Worm (Caenorhabditis elegans): Measurements from ENCODE around the gene Y9C2UA.1.

Gene Y9C2UA.1

ce11 chrII:9137803-9138202, 1.6 kb upstream of the Y9C2UA.1 start, which contains the start of gene C16D2.3:
C16D2.3 (plus strand) TSS chrII:9138103.
- TF ChIP-seq egl-18 (GFP tag; IDR thresholded peaks at IDR 0.05) = no peak
- TF ChIP-seq pha-4 (tag; optimal IDR thresholded peaks at IDR 0.05) = no peak
- TF ChIP-seq K11D2.4 (GFP tag; IDR thresholded peaks at IDR 0.05) = no peak
- TF ChIP-seq C06A6.2 (GFP tag; conservative IDR thresholded peaks at IDR 0.05) = no peak
- no peak for TF ChIP-seq F23B12.7 (tag; optimal IDR thresholded peaks at IDR 0.05; ENCODE audit: insufficient read depth)
- TF ChIP-seq chd-7 (tag; optimal IDR thresholded peaks at IDR 0.05) = no peak
- no peak for TF ChIP-seq madf-10 (tag; optimal IDR thresholded peaks at IDR 0.05)
- no peak for TF ChIP-seq let-607 (tag; optimal IDR thresholded peaks at IDR 0.05)
- no peak for TF ChIP-seq athp-1 (tag; optimal IDR thresholded peaks at IDR 0.05)
- TF ChIP-seq B0035.1 (tag; optimal IDR thresholded peaks at IDR 0.05) = no peak
- TF ChIP-seq ceh-27 (GFP tag; optimal IDR thresholded peaks at IDR 0.05) = no peak
- no peak for TF ChIP-seq F55B11.4 (tag; optimal IDR thresholded peaks at IDR 0.05; ENCODE audit: borderline replicate concordance, insufficient read depth)
- TF ChIP-seq F39B2.1 (GFP tag; IDR thresholded peaks at IDR 0.05) = no peak
- TF ChIP-seq rpc-1 (optimal IDR thresholded peaks at IDR 0.05) = no peak
- no peak for TF ChIP-seq rpc-1 (tag; optimal IDR thresholded peaks at IDR 0.05)
- no peak for TF ChIP-seq F52B5.7 (tag; optimal IDR thresholded peaks at IDR 0.05)

ce11 chrII:9141110-9141509, 1.7 kb downstream of the Y9C2UA.1 start:
- TF ChIP-seq akir-1 (GFP tag; optimal IDR thresholded peaks at IDR 0.05) = no peak
- no peak for TF ChIP-seq lag-1 (GFP tag; IDR thresholded peaks at IDR 0.05)
- TF ChIP-seq dpl-1 (GFP tag; optimal IDR thresholded peaks at IDR 0.05) = no peak
- no peak for TF ChIP-seq ztf-3 (GFP tag; optimal IDR thresholded peaks at IDR 0.05)
- TF ChIP-seq B0336.3 (GFP tag; IDR thresholded peaks at IDR 0.05) = no peak
- no peak for TF ChIP-seq ztf-28 (GFP tag; IDR thresholded peaks at IDR 0.05)
- TF ChIP-seq hmg-20 (GFP tag; IDR thresholded peaks at IDR 0.05) = no peak
- TF ChIP-seq ceh-27 (GFP tag; optimal IDR thresholded peaks at IDR 0.05) = no peak
- TF ChIP-seq F57A8.1 (GFP tag; optimal IDR thresholded peaks at IDR 0.05) = no peak
- TF ChIP-seq ztf-6 (GFP tag; IDR thresholded peaks at IDR 0.05) = no peak
- TF ChIP-seq attf-3 (GFP tag; conservative IDR thresholded peaks at IDR 0.05) = no peak
- TF ChIP-seq dpff-1 (tag; optimal IDR thresholded peaks at IDR 0.05) = no peak
- TF ChIP-seq ceh-100 (GFP tag; IDR thresholded peaks at IDR 0.05) = no peak
- no peak for TF ChIP-seq somi-1 (GFP tag; optimal IDR thresholded peaks at IDR 0.05)
- TF ChIP-seq lin-26 (GFP tag; IDR thresholded peaks at IDR 0.05) = no peak

ce11 chrII:9143795-9144194, 4.3 kb downstream of the Y9C2UA.1 start:
- no peak for TF ChIP-seq lag-1 (GFP tag; IDR thresholded peaks at IDR 0.05)
- TF ChIP-seq ztf-18 (tag; optimal IDR thresholded peaks at IDR 0.05) = no peak
- no peak for TF ChIP-seq egl-44 (GFP tag; IDR thresholded peaks at IDR 0.05)
- TF ChIP-seq rec-8 (tag; optimal IDR thresholded peaks at IDR 0.05) = no peak
- no peak for TF ChIP-seq let-526 (GFP tag; IDR thresholded peaks at IDR 0.05)
- no peak for TF ChIP-seq athp-1 (tag; optimal IDR thresholded peaks at IDR 0.05)
- TF ChIP-seq mxl-1 (tag; optimal IDR thresholded peaks at IDR 0.05) = no peak
- TF ChIP-seq nfyb-1 (GFP tag; IDR thresholded peaks at IDR 0.05) = no peak
- no peak for TF ChIP-seq madf-3 (GFP tag; IDR thresholded peaks at IDR 0.05)
- TF ChIP-seq ztf-6 (GFP tag; IDR thresholded peaks at IDR 0.05) = no peak
- no peak for TF ChIP-seq ztf-28 (GFP tag; IDR thresholded peaks at IDR 0.05)
